Fruit fly (Drosophila melanogaster) whole organism, prepupa: ENCODE measurements around the gene CG6195.

ENCODE experiments used
- CG10631 ChIP-seq: fragments of 200-800 bp; sonication (Bioruptor generic); optimal IDR thresholded peaks from 2 replicates; lab custom pipeline; 2016; ENCODE audit warnings: missing biosample characterization, missing genetic modification characterization
- CG11902 ChIP-seq: fragments of 200-800 bp; sonication (Bioruptor generic); optimal IDR thresholded peaks from 3 replicates; lab custom pipeline; 2016; ENCODE audit warnings: missing biosample characterization, missing genetic modification characterization
- CG15336 ChIP-seq: fragments of 200-800 bp; sonication (Bioruptor generic); IDR thresholded peaks from 2 replicates; pipeline ENCODE4 v1.3.6; 2022; ENCODE audit warnings: missing biosample characterization, missing genetic modification characterization
- CG1621 ChIP-seq: fragments of 200-800 bp; sonication (Bioruptor generic); optimal IDR thresholded peaks from 3 replicates; lab custom pipeline; 2018; ENCODE audit warnings: missing biosample characterization, mild to moderate bottlenecking, missing genetic modification characterization
- CG16779 ChIP-seq: fragments of 200-800 bp; sonication (Bioruptor generic); optimal IDR thresholded peaks from 3 replicates; lab custom pipeline; 2017; ENCODE audit warnings: missing biosample characterization, mild to moderate bottlenecking, missing genetic modification characterization
- CG3032 ChIP-seq: fragments of 200-800 bp; optimal IDR thresholded peaks from 2 replicates; lab custom pipeline; 2019; ENCODE audit warnings: missing biosample characterization, mild to moderate bottlenecking, missing genetic modification characterization, moderate library complexity
- CG31627 ChIP-seq: fragments of 200-800 bp; sonication (Bioruptor generic); optimal IDR thresholded peaks from 3 replicates; lab custom pipeline; 2016; ENCODE audit warnings: missing biosample characterization, missing genetic modification characterization
- CG3919 ChIP-seq: fragments of 200-800 bp; sonication (Bioruptor generic); optimal IDR thresholded peaks from 3 replicates; lab custom pipeline; 2016; ENCODE audit warnings: missing biosample characterization, missing genetic modification characterization
- CG6163 ChIP-seq: fragments of 200-800 bp; sonication (Bioruptor generic); IDR thresholded peaks from 3 replicates; pipeline ENCODE4 v1.3.6; 2022; ENCODE audit warnings: missing biosample characterization, missing genetic modification characterization
- CG6276 ChIP-seq: fragments of 200-800 bp; sonication (Bioruptor generic); optimal IDR thresholded peaks from 2 replicates; lab custom pipeline; 2017; ENCODE audit warnings: missing biosample characterization, mild to moderate bottlenecking, missing genetic modification characterization
- CG6792 ChIP-seq: fragments of 200-800 bp; sonication (Bioruptor generic); optimal IDR thresholded peaks from 3 replicates; lab custom pipeline; 2016; ENCODE audit warnings: missing biosample characterization, missing genetic modification characterization
- CG6808 ChIP-seq: fragments of 200-800 bp; sonication (Bioruptor generic); optimal IDR thresholded peaks from 3 replicates; lab custom pipeline; 2017; ENCODE audit warnings: missing biosample characterization, missing genetic modification characterization, mild to moderate bottlenecking, moderate library complexity, missing genetic modification reagents
- CG6854 ChIP-seq: fragments of 200-800 bp; sonication (Bioruptor generic); optimal IDR thresholded peaks from 2 replicates; lab custom pipeline; 2017; ENCODE audit warnings: missing biosample characterization, mild to moderate bottlenecking, missing genetic modification characterization
- CG7368 ChIP-seq: fragments of 200-800 bp; sonication (Bioruptor generic); optimal IDR thresholded peaks from 3 replicates; lab custom pipeline; 2016; ENCODE audit warnings: missing biosample characterization, missing genetic modification characterization
- CG8119 ChIP-seq: fragments of 200-800 bp; sonication (Bioruptor generic); IDR thresholded peaks from 3 replicates; pipeline ENCODE4 v1.3.6; 2022; ENCODE audit warnings: missing biosample characterization, missing genetic modification characterization
- CG8319 ChIP-seq: fragments of 200-800 bp; sonication (Bioruptor generic); optimal IDR thresholded peaks from 3 replicates; lab custom pipeline; 2016; ENCODE audit warnings: missing biosample characterization, missing genetic modification characterization
- CG9139 ChIP-seq: fragments of 200-800 bp; sonication (Bioruptor generic); optimal IDR thresholded peaks from 3 replicates; lab custom pipeline; 2017; ENCODE audit warnings: missing biosample characterization, mild to moderate bottlenecking, missing genetic modification characterization
- Eip75B ChIP-seq: fragments of 200-800 bp; sonication (Bioruptor generic); optimal IDR thresholded peaks from 3 replicates; lab custom pipeline; 2016; ENCODE audit warnings: missing biosample characterization, missing genetic modification characterization
- Eip78C ChIP-seq: fragments of 200-800 bp; sonication (Bioruptor generic); peaks from one replicate; lab custom pipeline; 2016; ENCODE audit warnings: missing biosample characterization, missing genetic modification characterization
- Ets21C ChIP-seq: fragments of 200-800 bp; sonication (Bioruptor generic); optimal IDR thresholded peaks from 3 replicates; lab custom pipeline; 2016; ENCODE audit warnings: missing biosample characterization, missing genetic modification characterization
- Ets96B ChIP-seq: fragments of 200-800 bp; optimal IDR thresholded peaks from 2 replicates; lab custom pipeline; 2019; ENCODE audit warnings: missing biosample characterization, mild to moderate bottlenecking, missing genetic modification characterization, moderate library complexity
- Gug ChIP-seq: fragments of 200-800 bp; sonication (Bioruptor generic); IDR thresholded peaks from 2 replicates; pipeline ENCODE4 v1.3.6; 2022; ENCODE audit warnings: missing biosample characterization, missing genetic modification characterization
- Hr4 ChIP-seq: fragments of 200-800 bp; sonication (Bioruptor generic); optimal IDR thresholded peaks from 3 replicates; lab custom pipeline; 2016; ENCODE audit warnings: missing biosample characterization, missing genetic modification characterization
- Lpt ChIP-seq: fragments of 200-800 bp; sonication (Bioruptor generic); optimal IDR thresholded peaks from 3 replicates; lab custom pipeline; 2016; ENCODE audit warnings: missing biosample characterization, missing genetic modification characterization
- OdsH ChIP-seq: fragments of 200-800 bp; sonication (Bioruptor generic); optimal IDR thresholded peaks from 3 replicates; lab custom pipeline; 2016; ENCODE audit warnings: missing biosample characterization, missing genetic modification characterization
- Smox ChIP-seq: fragments of 200-800 bp; sonication (Bioruptor generic); optimal IDR thresholded peaks from 3 replicates; lab custom pipeline; 2016; ENCODE audit warnings: missing biosample characterization, missing genetic modification characterization
- Sox102F ChIP-seq: fragments of 200-800 bp; sonication (Bioruptor generic); optimal IDR thresholded peaks from 2 replicates; lab custom pipeline; 2016; ENCODE audit warnings: missing biosample characterization, mild to moderate bottlenecking, missing genetic modification characterization
- Sox14 ChIP-seq: fragments of 200-800 bp; sonication (Bioruptor generic); optimal IDR thresholded peaks from 3 replicates; lab custom pipeline; 2016; ENCODE audit warnings: missing biosample characterization, missing genetic modification characterization
- achi ChIP-seq: fragments of 200-800 bp; sonication (Bioruptor generic); optimal IDR thresholded peaks from 3 replicates; lab custom pipeline; 2016; ENCODE audit warnings: missing biosample characterization, missing genetic modification characterization
- cyc ChIP-seq: fragments of 200-800 bp; sonication (Bioruptor generic); optimal IDR thresholded peaks from 3 replicates; lab custom pipeline; 2016; ENCODE audit warnings: missing biosample characterization, missing genetic modification characterization
- dac ChIP-seq: fragments of 200-800 bp; sonication (Bioruptor generic); optimal IDR thresholded peaks from 2 replicates; lab custom pipeline; 2017; ENCODE audit warnings: missing biosample characterization, mild to moderate bottlenecking, missing genetic modification characterization
- eg ChIP-seq: fragments of 200-800 bp; sonication (Bioruptor generic); IDR thresholded peaks from 3 replicates; pipeline ENCODE4 v1.3.6; 2022; ENCODE audit warnings: missing biosample characterization, missing genetic modification characterization
- fd59A ChIP-seq: fragments of 200-800 bp; sonication (Bioruptor generic); optimal IDR thresholded peaks from 2 replicates; lab custom pipeline; 2017; ENCODE audit warnings: missing biosample characterization, mild to moderate bottlenecking, missing genetic modification characterization, missing genetic modification reagents
- fd85E ChIP-seq: fragments of 200-800 bp; sonication (Bioruptor generic); optimal IDR thresholded peaks from 3 replicates; lab custom pipeline; 2016; ENCODE audit warnings: missing biosample characterization, missing genetic modification characterization
- lz ChIP-seq: fragments of 200-800 bp; sonication (Bioruptor generic); optimal IDR thresholded peaks from 3 replicates; lab custom pipeline; 2016; ENCODE audit warnings: missing biosample characterization, missing genetic modification characterization
- salr ChIP-seq, 2 experiments: fragments of 200-800 bp; sonication (Bioruptor generic); optimal IDR thresholded peaks; 3 replicates each; lab custom pipeline; 2016 to 2018; ENCODE audit warnings: missing biosample characterization in 2 of 2, missing genetic modification characterization in 2 of 2, mild to moderate bottlenecking in 1 of 2
- svp ChIP-seq: fragments of 200-800 bp; sonication (Bioruptor generic); peaks from one replicate; lab custom pipeline; 2016; ENCODE audit warnings: missing biosample characterization, missing genetic modification characterization
- vri ChIP-seq: fragments of 200-800 bp; sonication (Bioruptor generic); optimal IDR thresholded peaks from 3 replicates; lab custom pipeline; 2016; ENCODE audit warnings: missing biosample characterization, mild to moderate bottlenecking, missing genetic modification characterization

CG6195 gene

dm6 chr3R:19641498-19642065 is 6.6 kb downstream of the CG6195 start (continued):
- TF ChIP-seq Hr4 (GFP tag; lab: Kevin White, UChicago) (peak; percentile 86), CG9139 (GFP tag; lab: Kevin White, UChicago) (peak; percentile 47), Ets96B (peak; percentile 72), OdsH (GFP tag; lab: Kevin White, UChicago) (peak; percentile 80), Sox14 (GFP tag; lab: Kevin White, UChicago) (peak; percentile 59), Smox (peak; percentile 77), lz (GFP tag; lab: Kevin White, UChicago) (peak; percentile 71), CG8119 (GFP tag; lab: Robert Waterston, UW) (peak; percentile 90), fd85E (GFP tag; lab: Kevin White, UChicago) (peak; percentile 36)

dm6 chr3R:19641058-19641457 is 7.2 kb downstream of the CG6195 start:
- no peak for TF ChIP-seq CG8319 (GFP tag; lab: Kevin White, UChicago)
- peak; percentile 43 for TF ChIP-seq CG9139 (GFP tag; lab: Kevin White, UChicago)
- peak; percentile 29 for TF ChIP-seq CG3919 (GFP tag; lab: Kevin White, UChicago)
- TF ChIP-seq achi (GFP tag; lab: Kevin White, UChicago) = peak; percentile 0
- no peak for TF ChIP-seq Sox14 (GFP tag; lab: Kevin White, UChicago)
- peak; percentile 32; the same call in 1 of the 3 replicates for TF ChIP-seq eg (GFP tag; lab: Robert Waterston, UW)
- TF ChIP-seq CG6854 = peak; percentile 22
- no peak for TF ChIP-seq CG1621 (tag; lab: Kevin White, UChicago)
- TF ChIP-seq CG31627 = no peak
- TF ChIP-seq fd59A (GFP tag; lab: Kevin White, UChicago) = no peak
- peak; percentile 72 for TF ChIP-seq Eip78C (GFP tag; lab: Kevin White, UChicago)
- peak; percentile 23 for TF ChIP-seq CG16779 (tag; lab: Kevin White, UChicago)
- no peak for TF ChIP-seq Ets96B
- TF ChIP-seq svp (GFP tag; lab: Kevin White, UChicago) = peak; percentile 83
- no peak for TF ChIP-seq CG10631 (GFP tag; lab: Kevin White, UChicago)
- TF ChIP-seq Ets21C = no peak
- 0 out of 3 replicates have a peak, but pooled peaks have one; percentile 12 for TF ChIP-seq CG8119 (GFP tag; lab: Robert Waterston, UW)
- no peak for TF ChIP-seq vri
- no peak for TF ChIP-seq cyc
- no peak for TF ChIP-seq Eip75B (GFP tag; lab: Kevin White, UChicago)
- no peak for TF ChIP-seq CG7368
- peak; percentile 16 for TF ChIP-seq Sox102F (GFP tag; lab: Kevin White, UChicago)
- TF ChIP-seq CG6163 (GFP tag; lab: Robert Waterston, UW) = peak; percentile 56; the same call in 2 of the 3 replicates
- TF ChIP-seq Gug (GFP tag; lab: Robert Waterston, UW) = no peak
- TF ChIP-seq CG6276 (GFP tag; lab: Kevin White, UChicago) = no peak
- TF ChIP-seq Lpt (GFP tag; lab: Kevin White, UChicago) = no peak
- no peak for TF ChIP-seq dac (GFP tag; lab: Kevin White, UChicago)

- TF ChIP-seq svp (GFP tag; lab: Kevin White, UChicago) (peak; percentile 91), eg (GFP tag; lab: Robert Waterston, UW) (no peak)
Observed at dm6 chr3R:19638004-19638403, 10.2 kb downstream of the CG6195 start.

dm6 chr3R:19634649-19635048 is 13.6 kb downstream of the CG6195 start, which contains the start of gene CG34138:
Gene CG34138 (plus strand): TSS chr3R:19634949.
- TF ChIP-seq CG6792 (GFP tag; lab: Kevin White, UChicago) (no peak), CG3919 (GFP tag; lab: Kevin White, UChicago) (no peak), salr (GFP tag; optimal IDR thresholded peaks at IDR 0.05; lab: Kevin White, UChicago) (no peak)
- TF ChIP-seq, all 60 proteins: peak for 0

- TF ChIP-seq CG3032 (tag; lab: Kevin White, UChicago) (no peak), CG6808 (GFP tag; lab: Kevin White, UChicago) (no peak), lz (GFP tag; lab: Kevin White, UChicago) (no peak), CG16779 (tag; lab: Kevin White, UChicago) (no peak), Eip78C (GFP tag; lab: Kevin White, UChicago) (peak; percentile 26), dac (GFP tag; lab: Kevin White, UChicago) (no peak), CG1621 (tag; lab: Kevin White, UChicago) (no peak), CG15336 (GFP tag; lab: Robert Waterston, UW) (peak; percentile 29; the same call in 1 of the 2 replicates), Smox (no peak), CG11902 (no peak), CG6163 (GFP tag; lab: Robert Waterston, UW) (peak; percentile 44; the same call in 1 of the 3 replicates)
Observed at dm6 chr3R:19632685-19633116, 15.5 kb downstream of the CG6195 start, which contains the start of gene CG6231. Gene CG6231 (minus strand): TSS chr3R:19632718.
